Worm (Caenorhabditis elegans): ENCODE results near the gene Y55F3BL.6.

Gene Y55F3BL.6

ce11 chrIV:828427-828826, 21.6 kb upstream of the Y55F3BL.6 start:
- TF ChIP-seq dsc-1 (tag; optimal IDR thresholded peaks at IDR 0.05) (peak; percentile 69), alr-1 (tag; optimal IDR thresholded peaks at IDR 0.05; ENCODE audit: borderline replicate concordance) (no peak), skn-1 (tag; optimal IDR thresholded peaks at IDR 0.05) (peak; percentile 48), nhr-19 (GFP tag; conservative IDR thresholded peaks at IDR 0.05) (no peak; the same call in 1 of the 2 replicates), fos-1 (tag; optimal IDR thresholded peaks at IDR 0.05) (peak; percentile 78), nhr-84 (tag; optimal IDR thresholded peaks at IDR 0.05) (no peak), dpl-1 (GFP tag; optimal IDR thresholded peaks at IDR 0.05) (peak; percentile 38 to 73 (median 47)), F16B12.6 (tag; optimal IDR thresholded peaks at IDR 0.05) (peak; percentile 25), unc-98 (GFP tag; IDR thresholded peaks at IDR 0.05) (no peak), efl-1 (optimal IDR thresholded peaks at IDR 0.05) (peak; percentile 79 to 81), efl-1 (GFP tag; optimal IDR thresholded peaks at IDR 0.05 in 1 of 2) (peak; percentile 74 to 95), rnt-1 (tag; optimal IDR thresholded peaks at IDR 0.05) (no peak), pag-3 (tag; optimal IDR thresholded peaks at IDR 0.05; ENCODE audit: borderline replicate concordance, insufficient read depth) (peak; percentile 32), mep-1 (tag; optimal IDR thresholded peaks at IDR 0.05) (peak; percentile 86), nhr-77 (tag; optimal IDR thresholded peaks at IDR 0.05) (no peak), efl-3 (GFP tag; optimal IDR thresholded peaks at IDR 0.05) (no peak), elt-2 (tag; optimal IDR thresholded peaks at IDR 0.05) (no peak), nhr-76 (tag; optimal IDR thresholded peaks at IDR 0.05) (no peak), sup-37 (GFP tag; optimal IDR thresholded peaks at IDR 0.05) (no peak), nhr-85 (tag) (peak; percentile 49), ceh-90 (tag; optimal IDR thresholded peaks at IDR 0.05) (no peak), lin-39 (tag; optimal IDR thresholded peaks at IDR 0.05) (peak; percentile 5), lin-14 (GFP tag; optimal IDR thresholded peaks at IDR 0.05) (no peak), C16A3.4 (tag; optimal IDR thresholded peaks at IDR 0.05) (peak; percentile 72), snpc-4 (tag; optimal IDR thresholded peaks at IDR 0.05) (peak; percentile 81), aha-1 (tag; optimal IDR thresholded peaks at IDR 0.05) (peak; percentile 90), hlh-17 (GFP tag; optimal IDR thresholded peaks at IDR 0.05; ENCODE audit: borderline replicate concordance) (no peak), pqm-1 (tag; optimal IDR thresholded peaks at IDR 0.05) (no peak), hpl-2 (GFP tag; optimal IDR thresholded peaks at IDR 0.05) (no peak), elt-3 (tag; optimal IDR thresholded peaks at IDR 0.05) (no peak), ceh-82 (tag; optimal IDR thresholded peaks at IDR 0.05) (peak; percentile 40 to 91 (median 72)), ztf-4 (tag; optimal IDR thresholded peaks at IDR 0.05) (peak; percentile 51), ceh-8 (GFP tag; optimal IDR thresholded peaks at IDR 0.05) (no peak), ces-1 (GFP tag; optimal IDR thresholded peaks at IDR 0.05) (no peak), lir-3 (tag; optimal IDR thresholded peaks at IDR 0.05; ENCODE audit: poor library complexity) (no peak), egl-13 (tag; optimal IDR thresholded peaks at IDR 0.05) (peak; percentile 23), unc-30 (tag; optimal IDR thresholded peaks at IDR 0.05) (no peak), C34B4.2 (tag; optimal IDR thresholded peaks at IDR 0.05) (no peak), nhr-90 (tag; optimal IDR thresholded peaks at IDR 0.05; ENCODE audit: poor library complexity) (peak; percentile 8), lsy-2 (tag; optimal IDR thresholded peaks at IDR 0.05) (peak; percentile 81 to 88), tbx-2 (tag; optimal IDR thresholded peaks at IDR 0.05) (peak; percentile 73), nhr-28 (tag; optimal IDR thresholded peaks at IDR 0.05) (no peak), vab-15 (tag; optimal IDR thresholded peaks at IDR 0.05) (no peak), sox-4 (tag; optimal IDR thresholded peaks at IDR 0.05) (peak; percentile 45), irx-1 (tag; optimal IDR thresholded peaks at IDR 0.05) (peak; percentile 43), unc-86 (tag; optimal IDR thresholded peaks at IDR 0.05) (peak; percentile 70), hlh-4 (tag; optimal IDR thresholded peaks at IDR 0.05) (no peak), pax-3 (tag; optimal IDR thresholded peaks at IDR 0.05) (no peak), mab-9 (GFP tag; IDR thresholded peaks at IDR 0.05) (no peak), fkh-8 (tag; optimal IDR thresholded peaks at IDR 0.05) (peak; percentile 84), ceh-63 (GFP tag; optimal IDR thresholded peaks at IDR 0.05) (no peak), mef-2 (tag; optimal IDR thresholded peaks at IDR 0.05) (no peak), fkh-10 (GFP tag; optimal IDR thresholded peaks at IDR 0.05) (peak; percentile 50)
